Worm (Caenorhabditis elegans) whole organism, L1 larva: ENCODE data around the gene sma-9.

Experiments
- C04F5.9 ChIP-seq: sonication (generic microtip); optimal IDR thresholded peaks from 2 replicates; lab custom pipeline; 2016; ENCODE audit warnings: missing genetic modification characterization, missing compliant biosample characterization
- F16B12.6 ChIP-seq: fragments of 150-350 bp; optimal IDR thresholded peaks from 2 replicates; lab custom pipeline; 2014; ENCODE audit warnings: missing biosample characterization, missing genetic modification characterization
- Y116A8C.19 ChIP-seq: sonication (generic microtip); optimal IDR thresholded peaks from 2 replicates; lab custom pipeline; 2016; ENCODE audit warnings: missing compliant biosample characterization, missing genetic modification characterization, borderline replicate concordance
- aha-1 ChIP-seq: fragments of 150-350 bp; optimal IDR thresholded peaks from 2 replicates; lab custom pipeline; 2014; ENCODE audit warnings: missing biosample characterization, missing genetic modification characterization
- alr-1 ChIP-seq: fragments of 200-800 bp; sonication (Bioruptor generic); optimal IDR thresholded peaks from 2 replicates; lab custom pipeline; 2018; ENCODE audit warnings: borderline replicate concordance, mild to moderate bottlenecking, missing genetic modification characterization, missing compliant biosample characterization
- aly-2 ChIP-seq: fragments of 150-350 bp; optimal IDR thresholded peaks from 2 replicates; lab custom pipeline; 2014; ENCODE audit warnings: missing biosample characterization, missing genetic modification characterization
- ama-1 ChIP-seq: fragments of 150-350 bp; optimal IDR thresholded peaks from 2 replicates; lab custom pipeline; 2014
- blmp-1 ChIP-seq: fragments of 150-350 bp; optimal IDR thresholded peaks from 2 replicates; lab custom pipeline; 2014; ENCODE audit warnings: missing biosample characterization, missing genetic modification characterization
- ceh-63 ChIP-seq: fragments of 200-800 bp; sonication (Bioruptor generic); optimal IDR thresholded peaks from 2 replicates; lab custom pipeline; 2018; ENCODE audit warnings: mild to moderate bottlenecking, missing genetic modification characterization, missing compliant biosample characterization
- ceh-8 ChIP-seq: fragments of 200-800 bp; sonication (Bioruptor generic); optimal IDR thresholded peaks from 2 replicates; lab custom pipeline; 2018; ENCODE audit warnings: mild to moderate bottlenecking, missing genetic modification characterization, moderate library complexity, missing compliant biosample characterization
- ceh-82 ChIP-seq, 3 experiments: fragments of 150-350 bp in 1 of 3; sonication (generic microtip) in 2 of 3; optimal IDR thresholded peaks; 2 replicates each; lab custom pipeline; 2014 to 2017; ENCODE audit warnings: missing biosample characterization in 3 of 3, missing genetic modification characterization in 3 of 3
- ces-1 ChIP-seq: fragments of 150-350 bp; optimal IDR thresholded peaks from 2 replicates; lab custom pipeline; 2014; ENCODE audit warnings: missing biosample characterization, missing genetic modification reagents, missing genetic modification characterization
- dpl-1 ChIP-seq, 3 experiments: fragments of 150-350 bp in 2 of 3; sonication (generic microtip) in 1 of 3; optimal IDR thresholded peaks; 2 replicates each; lab custom pipeline; 2014 to 2017; ENCODE audit warnings: missing biosample characterization in 3 of 3, missing genetic modification characterization in 3 of 3, missing genetic modification reagents in 3 of 3
- efl-1 ChIP-seq, 4 experiments: fragments of 150-350 bp; optimal IDR thresholded peaks in 3 of 4; peaks in 1 of 4; 1 replicate in 1 of 4; 2 replicates in 3 of 4; lab custom pipeline; 2014; ENCODE audit warnings: missing biosample characterization in 2 of 4, missing genetic modification characterization in 2 of 4, missing genetic modification reagents in 2 of 4
- egl-27 ChIP-seq, 2 experiments: fragments of 150-350 bp in 1 of 2; sonication (generic microtip); optimal IDR thresholded peaks; 3 replicates each; lab custom pipeline; 2017 to 2018; ENCODE audit warnings: missing biosample characterization in 2 of 2, missing genetic modification characterization in 2 of 2, missing genetic modification reagents in 2 of 2
- elt-2 ChIP-seq: sonication (generic microtip); optimal IDR thresholded peaks from 2 replicates; lab custom pipeline; 2016; ENCODE audit warnings: missing genetic modification characterization, mild to moderate bottlenecking, inconsistent platforms, missing compliant biosample characterization, missing genetic modification reagents
- elt-3 ChIP-seq, 6 experiments: fragments of 150-350 bp in 1 of 6; sonication (generic microtip); optimal IDR thresholded peaks; 2 replicates each; lab custom pipeline; 2017 to 2018; ENCODE audit warnings: missing biosample characterization in 6 of 6, missing genetic modification characterization in 6 of 6, inconsistent platforms in 1 of 6
- grh-1 ChIP-seq: fragments of 200-800 bp; sonication (Bioruptor generic); IDR thresholded peaks from 2 replicates; pipeline ENCODE4 v1.3.6; 2022; ENCODE audit warnings: missing genetic modification reagents, missing genetic modification characterization, missing compliant biosample characterization
- irx-1 ChIP-seq: sonication (generic microtip); optimal IDR thresholded peaks from 2 replicates; lab custom pipeline; 2016; ENCODE audit warnings: missing genetic modification characterization, missing compliant biosample characterization
- jun-1 ChIP-seq: fragments of 150-350 bp; optimal IDR thresholded peaks from 2 replicates; lab custom pipeline; 2014; ENCODE audit warnings: missing biosample characterization, missing genetic modification reagents, missing genetic modification characterization
- lin-14 ChIP-seq: fragments of 200-800 bp; sonication (Bioruptor generic); optimal IDR thresholded peaks from 2 replicates; lab custom pipeline; 2018; ENCODE audit warnings: mild to moderate bottlenecking, missing genetic modification characterization, moderate library complexity, missing compliant biosample characterization
- lin-35 ChIP-seq, 2 experiments: fragments of 150-350 bp; optimal IDR thresholded peaks; 2 replicates each; lab custom pipeline; 2014; ENCODE audit warnings: missing biosample characterization in 2 of 2, missing genetic modification characterization in 2 of 2, missing genetic modification reagents in 2 of 2
- lin-39 ChIP-seq: fragments of 150-350 bp; optimal IDR thresholded peaks from 2 replicates; lab custom pipeline; 2014; ENCODE audit warnings: missing biosample characterization, missing genetic modification reagents, missing genetic modification characterization
- lir-3 ChIP-seq: sonication (generic microtip); optimal IDR thresholded peaks from 2 replicates; lab custom pipeline; 2016; ENCODE audit warnings: mild to moderate bottlenecking, missing genetic modification characterization, moderate library complexity, missing compliant biosample characterization; ENCODE audit not compliant: poor library complexity
- lsy-2 ChIP-seq, 2 experiments: fragments of 150-350 bp; optimal IDR thresholded peaks; 2 replicates each; lab custom pipeline; 2014; ENCODE audit warnings: missing biosample characterization in 2 of 2, missing genetic modification characterization in 2 of 2
- mab-9 ChIP-seq: fragments of 200-800 bp; sonication (Bioruptor generic); IDR thresholded peaks from 2 replicates; pipeline ENCODE4 v1.3.6; 2022; ENCODE audit warnings: missing genetic modification reagents, missing genetic modification characterization, missing compliant biosample characterization
- mef-2 ChIP-seq: fragments of 150-350 bp; optimal IDR thresholded peaks from 2 replicates; lab custom pipeline; 2014; ENCODE audit warnings: missing biosample characterization, missing genetic modification characterization
- mep-1 ChIP-seq: fragments of 150-350 bp; optimal IDR thresholded peaks from 2 replicates; lab custom pipeline; 2014; ENCODE audit warnings: missing biosample characterization, missing genetic modification characterization
- nhr-12 ChIP-seq: sonication (generic microtip); optimal IDR thresholded peaks from 2 replicates; lab custom pipeline; 2017; ENCODE audit warnings: missing biosample characterization, missing genetic modification characterization
- nhr-19 ChIP-seq: fragments of 200-800 bp; sonication (Bioruptor generic); conservative IDR thresholded peaks from 2 replicates; pipeline ENCODE4 v1.3.6; 2022; ENCODE audit warnings: missing genetic modification characterization, missing compliant biosample characterization
- nhr-237 ChIP-seq: fragments of 150-350 bp; optimal IDR thresholded peaks from 2 replicates; lab custom pipeline; 2014; ENCODE audit warnings: missing biosample characterization, missing genetic modification characterization
- nhr-28 ChIP-seq: fragments of 150-350 bp; optimal IDR thresholded peaks from 2 replicates; lab custom pipeline; 2014; ENCODE audit warnings: missing biosample characterization, missing genetic modification characterization
- nhr-47 ChIP-seq: sonication (generic microtip); optimal IDR thresholded peaks from 2 replicates; lab custom pipeline; 2016; ENCODE audit warnings: mild to moderate bottlenecking, missing genetic modification characterization, moderate library complexity, missing compliant biosample characterization
- nhr-76 ChIP-seq: sonication (generic microtip); optimal IDR thresholded peaks from 2 replicates; lab custom pipeline; 2017; ENCODE audit warnings: missing biosample characterization, missing genetic modification characterization
- nhr-77 ChIP-seq: fragments of 150-350 bp; optimal IDR thresholded peaks from 2 replicates; lab custom pipeline; 2014; ENCODE audit warnings: missing biosample characterization, missing genetic modification characterization
- nhr-85 ChIP-seq: sonication (generic microtip); peaks from one replicate; lab custom pipeline; 2016; ENCODE audit warnings: missing genetic modification characterization, inconsistent platforms, missing compliant biosample characterization
- nhr-90 ChIP-seq: sonication (generic microtip); optimal IDR thresholded peaks from 2 replicates; lab custom pipeline; 2016; ENCODE audit warnings: mild to moderate bottlenecking, missing genetic modification characterization, missing compliant biosample characterization; ENCODE audit not compliant: poor library complexity
- skn-1 ChIP-seq: fragments of 150-350 bp; optimal IDR thresholded peaks from 2 replicates; lab custom pipeline; 2014; ENCODE audit warnings: missing biosample characterization, missing genetic modification characterization
- snpc-4 ChIP-seq: fragments of 150-350 bp; optimal IDR thresholded peaks from 2 replicates; lab custom pipeline; 2014; ENCODE audit warnings: missing biosample characterization, missing genetic modification characterization
- snu-23 ChIP-seq: sonication (generic microtip); optimal IDR thresholded peaks from 2 replicates; lab custom pipeline; 2016; ENCODE audit warnings: missing genetic modification characterization, missing compliant biosample characterization
- sox-4 ChIP-seq: sonication (generic microtip); optimal IDR thresholded peaks from 2 replicates; lab custom pipeline; 2016; ENCODE audit warnings: missing genetic modification characterization, missing compliant biosample characterization
- sup-37 ChIP-seq: fragments of 200-800 bp; sonication (Bioruptor generic); optimal IDR thresholded peaks from 2 replicates; lab custom pipeline; 2018; ENCODE audit warnings: mild to moderate bottlenecking, missing genetic modification characterization, missing compliant biosample characterization
- swsn-7 ChIP-seq: sonication (generic microtip); optimal IDR thresholded peaks from 2 replicates; lab custom pipeline; 2016; ENCODE audit warnings: missing genetic modification characterization, missing compliant biosample characterization
- tbx-2 ChIP-seq: sonication (generic microtip); optimal IDR thresholded peaks from 2 replicates; lab custom pipeline; 2016; ENCODE audit warnings: missing genetic modification characterization, missing compliant biosample characterization
- unc-130 ChIP-seq: fragments of 150-350 bp; optimal IDR thresholded peaks from 2 replicates; lab custom pipeline; 2017; ENCODE audit warnings: missing biosample characterization, missing genetic modification characterization, inconsistent platforms
- unc-30 ChIP-seq: sonication (generic microtip); optimal IDR thresholded peaks from 2 replicates; lab custom pipeline; 2017; ENCODE audit warnings: missing biosample characterization, missing genetic modification characterization
- unc-62 ChIP-seq: fragments of 150-350 bp; optimal IDR thresholded peaks from 2 replicates; lab custom pipeline; 2014; ENCODE audit warnings: missing biosample characterization, missing genetic modification reagents, missing genetic modification characterization
- unc-86 ChIP-seq: sonication (generic microtip); optimal IDR thresholded peaks from 2 replicates; lab custom pipeline; 2016; ENCODE audit warnings: missing genetic modification characterization, missing compliant biosample characterization
- unc-98 ChIP-seq: fragments of 200-800 bp; sonication (Bioruptor generic); IDR thresholded peaks from 2 replicates; pipeline ENCODE4 v1.3.6; 2022; ENCODE audit warnings: missing genetic modification characterization, missing compliant biosample characterization
- xbp-1 ChIP-seq: sonication (generic microtip); optimal IDR thresholded peaks from 2 replicates; lab custom pipeline; 2016; ENCODE audit warnings: missing genetic modification characterization, missing compliant biosample characterization
- zip-4 ChIP-seq: fragments of 200-800 bp; sonication (Bioruptor generic); optimal IDR thresholded peaks from 2 replicates; lab custom pipeline; 2018; ENCODE audit warnings: mild to moderate bottlenecking, missing genetic modification characterization, moderate library complexity, missing compliant biosample characterization
- ztf-11 ChIP-seq, 2 experiments: sonication (generic microtip); optimal IDR thresholded peaks; 2 replicates each; lab custom pipeline; 2016 to 2017; ENCODE audit warnings: missing genetic modification characterization in 2 of 2, missing biosample characterization in 1 of 2, missing compliant biosample characterization in 1 of 2

Gene sma-9

DNA sequence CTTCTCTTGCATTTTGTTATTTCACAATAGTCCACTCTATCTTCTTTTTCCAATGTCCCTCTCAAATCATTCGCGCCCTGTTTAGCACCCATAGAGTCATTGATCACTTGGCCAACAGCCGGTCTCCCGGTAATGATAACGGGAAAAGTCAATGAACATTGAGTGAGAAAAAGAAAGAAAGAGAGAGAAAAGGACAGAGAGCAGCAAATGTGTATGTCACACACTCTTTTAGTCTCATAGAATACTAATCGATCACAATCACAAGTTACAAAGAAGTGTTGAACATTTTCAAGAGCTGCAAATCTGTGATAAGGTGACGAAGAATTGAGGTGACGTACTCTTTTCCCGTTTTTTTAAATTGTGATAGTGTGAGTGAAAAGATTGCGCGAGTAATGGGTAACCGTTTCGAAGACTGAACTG, 3.1 kb downstream of the sma-9 start (continued):
- TF ChIP-seq nhr-12 (no peak), lsy-2 (tag; optimal IDR thresholded peaks at IDR 0.05; lab: Kevin White, UChicago) (peak; percentile 71 to 81), mep-1 (tag; lab: Kevin White, UChicago) (peak; percentile 81), egl-27 (tag; optimal IDR thresholded peaks at IDR 0.05; lab: Kevin White, UChicago) (peak; percentile 52 to 69), ces-1 (GFP tag; lab: Kevin White, UChicago) (no peak), xbp-1 (tag; lab: Kevin White, UChicago) (peak; percentile 28), lin-35 (GFP tag; optimal IDR thresholded peaks at IDR 0.05; lab: Kevin White, UChicago) (peak; percentile 28 to 79), ceh-8 (GFP tag; lab: Kevin White, UChicago) (no peak), nhr-90 (tag; lab: Kevin White, UChicago) (peak; percentile 76), dpl-1 (GFP tag; optimal IDR thresholded peaks at IDR 0.05; lab: Kevin White, UChicago) (peak; percentile 1 to 26 (median 25)), snu-23 (peak; percentile 88), nhr-19 (peak; percentile 84), lir-3 (peak; percentile 64), unc-86 (tag; lab: Kevin White, UChicago) (no peak), lin-39 (tag; lab: Kevin White, UChicago) (peak; percentile 88), ztf-11 (tag; optimal IDR thresholded peaks at IDR 0.05; lab: Kevin White, UChicago) (no peak), aly-2 (tag; lab: Kevin White, UChicago) (no peak), unc-98 (no peak), nhr-76 (tag; lab: Kevin White, UChicago) (no peak), nhr-77 (tag; lab: Kevin White, UChicago) (peak; percentile 74), unc-30 (tag; lab: Kevin White, UChicago) (no peak), blmp-1 (tag; lab: Kevin White, UChicago) (peak; percentile 87), unc-62 (GFP tag; lab: Kevin White, UChicago) (no peak), nhr-237 (tag; lab: Kevin White, UChicago) (no peak), grh-1 (0 out of 2 replicates have a peak, but pooled peaks have one; percentile 11), tbx-2 (tag; lab: Kevin White, UChicago) (peak; percentile 82), zip-4 (GFP tag; lab: Kevin White, UChicago) (peak; percentile 55), skn-1 (tag; lab: Kevin White, UChicago) (peak; percentile 68), snpc-4 (tag; lab: Kevin White, UChicago) (no peak), ama-1 (lab: Kevin White, UChicago) (peak; percentile 69), aha-1 (tag; lab: Kevin White, UChicago) (no peak), mef-2 (tag; lab: Kevin White, UChicago) (no peak), elt-3 (tag; optimal IDR thresholded peaks at IDR 0.05; lab: Kevin White, UChicago) (peak in 5 of 6 experiments; percentile 36 to 76 (median 66)), nhr-28 (no peak), sup-37 (GFP tag; lab: Kevin White, UChicago) (peak; percentile 35), C04F5.9 (tag; lab: Kevin White, UChicago) (no peak), irx-1 (peak; percentile 15), jun-1 (tag; lab: Kevin White, UChicago) (peak; percentile 44), lin-14 (GFP tag; lab: Kevin White, UChicago) (peak; percentile 95), F16B12.6 (tag; lab: Kevin White, UChicago) (no peak), swsn-7 (tag; lab: Kevin White, UChicago) (peak; percentile 56), ceh-63 (GFP tag; lab: Kevin White, UChicago) (no peak), nhr-85 (peak; percentile 88), sox-4 (tag; lab: Kevin White, UChicago) (no peak), mab-9 (GFP tag; lab: Robert Waterston, UW) (no peak), nhr-47 (tag; lab: Kevin White, UChicago) (peak; percentile 66), elt-2 (tag; lab: Kevin White, UChicago) (peak; percentile 87), efl-1 (optimal IDR thresholded peaks at IDR 0.05; lab: Kevin White, UChicago) (peak; percentile 30 to 34), efl-1 (GFP tag; optimal IDR thresholded peaks at IDR 0.05 in 1 of 2; lab: Kevin White, UChicago) (peak in 1 of 2 experiments; percentile 91), Y116A8C.19 (no peak), alr-1 (no peak), unc-130 (tag; lab: Kevin White, UChicago) (peak; percentile 54), ceh-82 (tag; optimal IDR thresholded peaks at IDR 0.05; lab: Kevin White, UChicago) (peak in 1 of 3 experiments; percentile 55)
